Fruit fly (Drosophila melanogaster): ENCODE results near the gene eas.

- no peak for TF ChIP-seq ttk (optimal IDR thresholded peaks at IDR 0.05)
- TF ChIP-seq psq (optimal IDR thresholded peaks at IDR 0.05) = no peak
- TF ChIP-seq h (optimal IDR thresholded peaks at IDR 0.05) = no peak
- no peak for TF ChIP-seq Myc (optimal IDR thresholded peaks at IDR 0.05)
- no peak for TF ChIP-seq insv (optimal IDR thresholded peaks at IDR 0.05)
Observed at dm6 chrX:16241831-16242451, 36.2 kb upstream of the eas start.

Data from Kc167 (cell line).